Worm (Caenorhabditis elegans) whole organism, L3 larva: ENCODE results near the gene egl-43.

Experiments used
- R02D3.7 ChIP-seq: fragments of 150-350 bp; optimal IDR thresholded peaks from 2 replicates; lab custom pipeline; 2014; ENCODE audit warnings: missing biosample characterization, missing genetic modification characterization
- ZK546.5 ChIP-seq: sonication (generic microtip); optimal IDR thresholded peaks from 2 replicates; lab custom pipeline; 2017; ENCODE audit warnings: missing biosample characterization, missing genetic modification characterization
- ama-1 ChIP-seq: fragments of 150-350 bp; optimal IDR thresholded peaks from 2 replicates; lab custom pipeline; 2018
- ceh-28 ChIP-seq: fragments of 150-350 bp; optimal IDR thresholded peaks from 2 replicates; lab custom pipeline; 2014; ENCODE audit warnings: missing biosample characterization, missing genetic modification reagents, missing genetic modification characterization
- ceh-82 ChIP-seq: fragments of 150-350 bp; optimal IDR thresholded peaks from 2 replicates; lab custom pipeline; 2014; ENCODE audit warnings: missing biosample characterization, missing genetic modification characterization
- ceh-9 ChIP-seq: sonication (generic microtip); optimal IDR thresholded peaks from 2 replicates; lab custom pipeline; 2018; ENCODE audit warnings: missing biosample characterization, missing genetic modification characterization
- daf-12 ChIP-seq: fragments of 150-350 bp; optimal IDR thresholded peaks from 2 replicates; lab custom pipeline; 2014; ENCODE audit warnings: missing biosample characterization, missing genetic modification reagents, missing genetic modification characterization
- egl-27 ChIP-seq: sonication (generic microtip); optimal IDR thresholded peaks from 4 replicates; lab custom pipeline; 2017; ENCODE audit warnings: missing biosample characterization, missing genetic modification reagents, missing genetic modification characterization
- egl-5 ChIP-seq: fragments of 150-350 bp; optimal IDR thresholded peaks from 2 replicates; lab custom pipeline; 2017; ENCODE audit warnings: missing biosample characterization, missing genetic modification reagents, missing genetic modification characterization, inconsistent platforms
- elt-1 ChIP-seq: fragments of 150-350 bp; optimal IDR thresholded peaks from 2 replicates; lab custom pipeline; 2014; ENCODE audit warnings: missing biosample characterization, missing genetic modification characterization
- elt-2 ChIP-seq: sonication (generic microtip); optimal IDR thresholded peaks from 2 replicates; lab custom pipeline; 2016; ENCODE audit warnings: missing genetic modification reagents, mild to moderate bottlenecking, missing genetic modification characterization, missing compliant biosample characterization
- elt-3 ChIP-seq, 3 experiments: fragments of 150-350 bp in 1 of 3; sonication (generic microtip) in 2 of 3; optimal IDR thresholded peaks; 2 replicates in 2 of 3; 4 replicates in 1 of 3; lab custom pipeline; 2014 to 2017; ENCODE audit warnings: missing biosample characterization in 3 of 3, missing genetic modification characterization in 3 of 3
- fkh-10 ChIP-seq: sonication (generic microtip); optimal IDR thresholded peaks from 2 replicates; lab custom pipeline; 2017; ENCODE audit warnings: missing biosample characterization, missing genetic modification reagents, missing genetic modification characterization
- fkh-2 ChIP-seq: fragments of 150-350 bp; optimal IDR thresholded peaks from 2 replicates; lab custom pipeline; 2014; ENCODE audit warnings: missing biosample characterization, missing genetic modification reagents, missing genetic modification characterization
- fos-1 ChIP-seq: fragments of 150-350 bp; optimal IDR thresholded peaks from 2 replicates; lab custom pipeline; 2014; ENCODE audit warnings: missing biosample characterization, missing genetic modification characterization
- hmg-11 ChIP-seq: sonication (generic microtip); optimal IDR thresholded peaks from 2 replicates; lab custom pipeline; 2016; ENCODE audit warnings: missing genetic modification characterization, missing compliant biosample characterization
- lin-15B ChIP-seq: fragments of 150-350 bp; optimal IDR thresholded peaks from 2 replicates; lab custom pipeline; 2014; ENCODE audit warnings: missing biosample characterization, missing genetic modification characterization
- lin-39 ChIP-seq: fragments of 150-350 bp; optimal IDR thresholded peaks from 2 replicates; lab custom pipeline; 2018; ENCODE audit warnings: missing biosample characterization, missing genetic modification reagents, missing genetic modification characterization
- lsy-12 ChIP-seq: sonication (generic microtip); optimal IDR thresholded peaks from 2 replicates; lab custom pipeline; 2016; ENCODE audit warnings: mild to moderate bottlenecking, missing genetic modification characterization, missing compliant biosample characterization
- mdl-1 ChIP-seq: fragments of 150-350 bp; optimal IDR thresholded peaks from 2 replicates; lab custom pipeline; 2014; ENCODE audit warnings: missing biosample characterization, missing genetic modification characterization
- nfya-1 ChIP-seq: sonication (generic microtip); optimal IDR thresholded peaks from 2 replicates; lab custom pipeline; 2017; ENCODE audit warnings: missing genetic modification characterization, mild to moderate bottlenecking, missing compliant biosample characterization, antibody characterized with exemption, moderate library complexity; ENCODE audit not compliant: insufficient read depth
- nhr-11 ChIP-seq: fragments of 150-350 bp; optimal IDR thresholded peaks from 2 replicates; lab custom pipeline; 2014; ENCODE audit warnings: missing biosample characterization, missing genetic modification characterization
- nhr-23 ChIP-seq: fragments of 150-350 bp; optimal IDR thresholded peaks from 2 replicates; lab custom pipeline; 2014; ENCODE audit warnings: missing biosample characterization, missing genetic modification reagents, missing genetic modification characterization
- nhr-237 ChIP-seq: fragments of 150-350 bp; optimal IDR thresholded peaks from 2 replicates; lab custom pipeline; 2014; ENCODE audit warnings: missing biosample characterization, missing genetic modification characterization
- nhr-25 ChIP-seq: sonication (generic microtip); optimal IDR thresholded peaks from 2 replicates; lab custom pipeline; 2017; ENCODE audit warnings: missing biosample characterization, missing genetic modification characterization
- nhr-28 ChIP-seq: fragments of 150-350 bp; optimal IDR thresholded peaks from 2 replicates; lab custom pipeline; 2014; ENCODE audit warnings: missing biosample characterization, missing genetic modification characterization
- nhr-43 ChIP-seq: sonication (generic microtip); optimal IDR thresholded peaks from 2 replicates; lab custom pipeline; 2016; ENCODE audit warnings: mild to moderate bottlenecking, missing genetic modification characterization, missing compliant biosample characterization; ENCODE audit not compliant: poor library complexity, severe bottlenecking
- nhr-67 ChIP-seq: fragments of 150-350 bp; optimal IDR thresholded peaks from 2 replicates; lab custom pipeline; 2014; ENCODE audit warnings: missing biosample characterization, missing genetic modification characterization
- nhr-77 ChIP-seq: fragments of 150-350 bp; optimal IDR thresholded peaks from 2 replicates; lab custom pipeline; 2014; ENCODE audit warnings: missing biosample characterization, missing genetic modification characterization
- pha-4 ChIP-seq: fragments of 150-350 bp; optimal IDR thresholded peaks from 2 replicates; lab custom pipeline; 2014; ENCODE audit warnings: missing biosample characterization, missing genetic modification reagents, missing genetic modification characterization
- pqm-1 ChIP-seq: fragments of 150-350 bp; optimal IDR thresholded peaks from 2 replicates; lab custom pipeline; 2017; ENCODE audit warnings: missing biosample characterization, missing genetic modification characterization, inconsistent platforms
- skn-1 ChIP-seq: fragments of 150-350 bp; optimal IDR thresholded peaks from 2 replicates; lab custom pipeline; 2014; ENCODE audit warnings: missing biosample characterization, missing genetic modification characterization
- snpc-4 ChIP-seq: fragments of 150-350 bp; optimal IDR thresholded peaks from 2 replicates; lab custom pipeline; 2014; ENCODE audit warnings: missing biosample characterization, missing genetic modification characterization
- tbx-2 ChIP-seq: sonication (generic microtip); optimal IDR thresholded peaks from 2 replicates; lab custom pipeline; 2016; ENCODE audit warnings: mild to moderate bottlenecking, missing genetic modification characterization, missing compliant biosample characterization
- unc-39 ChIP-seq: sonication (generic microtip); optimal IDR thresholded peaks from 4 replicates; lab custom pipeline; 2017; ENCODE audit warnings: missing biosample characterization, missing genetic modification characterization
- unc-62 ChIP-seq: fragments of 150-350 bp; sonication (generic microtip); optimal IDR thresholded peaks from 4 replicates; lab custom pipeline; 2014; ENCODE audit warnings: missing biosample characterization, missing genetic modification reagents, missing genetic modification characterization
- zag-1 ChIP-seq: fragments of 150-350 bp; optimal IDR thresholded peaks from 2 replicates; lab custom pipeline; 2014; ENCODE audit warnings: missing biosample characterization, missing genetic modification characterization
- ztf-11 ChIP-seq: fragments of 150-350 bp; optimal IDR thresholded peaks from 2 replicates; lab custom pipeline; 2014; ENCODE audit warnings: missing biosample characterization, missing genetic modification characterization
- ztf-4 ChIP-seq: fragments of 150-350 bp; optimal IDR thresholded peaks from 2 replicates; lab custom pipeline; 2014; ENCODE audit warnings: missing biosample characterization, missing genetic modification characterization

egl-43 gene

DNA sequence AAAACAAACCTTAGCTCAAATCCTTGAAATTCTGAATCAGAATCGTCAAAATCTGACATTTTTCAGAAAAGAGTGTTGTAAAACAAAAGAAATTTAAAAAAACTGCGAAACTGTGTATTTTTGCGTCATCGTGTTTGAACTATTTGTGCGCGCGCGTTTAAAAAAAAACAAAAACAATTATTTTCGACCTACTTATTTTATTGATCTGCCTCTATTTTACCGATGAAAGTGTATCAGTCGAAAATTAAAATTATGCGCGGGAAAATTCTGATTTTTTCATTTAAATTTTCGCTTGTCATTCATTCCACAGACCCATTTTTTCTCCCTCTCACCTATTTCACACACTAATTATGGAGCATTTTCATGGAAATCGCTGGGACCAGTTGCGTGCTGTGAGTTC lies 16.1 kb upstream of the egl-43 start, which contains the start of the genes C05C10.7 and C05C10.5:
TSS of gene C05C10.7 (minus strand) at position 95 of the 400 bp plus-strand sequence.
TSS of gene C05C10.5 (plus strand) at position 164 of the 400 bp plus-strand sequence.
- TF ChIP-seq egl-5 (tag; lab: Kevin White, UChicago) (no peak), ceh-28 (tag; lab: Kevin White, UChicago) (no peak), nhr-28 (tag; lab: Kevin White, UChicago) (no peak), zag-1 (tag; lab: Kevin White, UChicago) (no peak), elt-3 (tag; optimal IDR thresholded peaks at IDR 0.05; lab: Kevin White, UChicago) (no peak), unc-39 (no peak)

DNA sequence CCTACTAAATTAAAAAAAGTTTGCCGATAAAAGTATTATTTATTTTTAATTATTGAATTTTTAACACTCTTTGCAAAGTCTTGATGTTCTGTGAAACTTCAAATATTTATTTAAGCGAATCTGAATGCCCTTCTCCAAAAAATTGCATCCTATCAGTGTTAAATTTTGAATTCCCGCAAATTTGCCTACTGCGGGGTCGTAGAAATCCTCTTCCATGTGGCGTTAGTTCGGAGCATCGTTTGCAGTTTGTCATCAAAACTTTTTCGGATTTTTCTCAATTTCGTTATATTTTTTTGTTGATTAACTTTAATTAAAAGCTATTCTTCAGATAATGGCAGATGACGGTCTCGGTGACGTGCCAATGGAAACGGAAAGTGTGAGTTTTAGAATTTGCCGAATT lies 14.6 kb upstream of the egl-43 start, which contains the start of gene ufd-3:
TSS of gene ufd-3 (plus strand) at position 324 of the 400 bp plus-strand sequence.
- TF ChIP-seq R02D3.7 (tag; lab: Kevin White, UChicago) = peak; percentile 65
- peak; percentile 37 for TF ChIP-seq hmg-11
- peak; percentile 81 for TF ChIP-seq lin-39 (tag; lab: Kevin White, UChicago)
- TF ChIP-seq ceh-28 (tag; lab: Kevin White, UChicago) = peak; percentile 46
- peak; percentile 70 for TF ChIP-seq snpc-4 (tag; lab: Kevin White, UChicago)
- peak; percentile 91 for TF ChIP-seq nfya-1 (tag; lab: Kevin White, UChicago)
- TF ChIP-seq skn-1 (tag; lab: Kevin White, UChicago) = peak; percentile 91
- TF ChIP-seq egl-5 (tag; lab: Kevin White, UChicago) = peak; percentile 23
- TF ChIP-seq tbx-2 (tag; lab: Kevin White, UChicago) = peak; percentile 14
- peak; percentile 94 for TF ChIP-seq lin-15B (tag; lab: Kevin White, UChicago)
- TF ChIP-seq nhr-11 (tag; lab: Kevin White, UChicago) = peak; percentile 72
- TF ChIP-seq nhr-67 (tag; lab: Kevin White, UChicago) = no peak
- no peak for TF ChIP-seq ceh-9 (tag; lab: Kevin White, UChicago)
- peak; percentile 29 for TF ChIP-seq elt-2 (tag; lab: Kevin White, UChicago)
- TF ChIP-seq nhr-23 = peak; percentile 89
- peak; percentile 76 for TF ChIP-seq nhr-25 (tag; lab: Kevin White, UChicago)
- TF ChIP-seq fkh-10 (GFP tag; lab: Kevin White, UChicago) = no peak
- TF ChIP-seq pqm-1 = peak; percentile 42
- peak; percentile 33 for TF ChIP-seq ama-1 (lab: Kevin White, UChicago)
- peak; percentile 39 for TF ChIP-seq lsy-12 (tag; lab: Kevin White, UChicago)
- peak; percentile 7 for TF ChIP-seq egl-27 (tag; lab: Kevin White, UChicago)
- TF ChIP-seq nhr-43 (tag; lab: Kevin White, UChicago) = peak; percentile 90
- no peak for TF ChIP-seq elt-1 (tag; lab: Kevin White, UChicago)
- no peak for TF ChIP-seq zag-1 (tag; lab: Kevin White, UChicago)
- TF ChIP-seq unc-62 (GFP tag; lab: Kevin White, UChicago) = no peak
- no peak for TF ChIP-seq nhr-237
- peak; percentile 96 for TF ChIP-seq pha-4 (tag; lab: Kevin White, UChicago)
- TF ChIP-seq ZK546.5 (tag; lab: Kevin White, UChicago) = no peak

DNA sequence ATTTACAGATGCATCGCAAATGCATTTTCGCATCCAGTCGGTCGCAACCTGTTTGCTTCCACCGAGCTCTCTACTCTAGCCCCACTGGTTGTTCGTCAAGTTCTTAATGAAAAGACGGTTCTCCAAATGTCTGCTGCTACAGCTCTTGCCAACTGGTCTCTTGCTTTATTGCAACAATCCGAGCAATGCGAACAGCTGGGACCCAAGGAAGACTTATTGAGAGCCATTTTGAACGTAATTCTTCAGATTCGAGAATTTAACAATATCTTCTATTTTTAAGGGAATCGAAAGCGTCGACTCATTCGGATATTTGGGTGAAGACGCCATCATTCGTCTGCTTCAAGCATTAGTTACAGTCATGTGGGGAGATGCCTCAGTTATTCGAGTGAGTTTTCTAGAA lies 11.7 kb upstream of the egl-43 start:
- TF ChIP-seq ceh-82 = no peak
- no peak for TF ChIP-seq lin-15B (tag; lab: Kevin White, UChicago)
- TF ChIP-seq nhr-77 = no peak
- TF ChIP-seq daf-12 (tag; lab: Kevin White, UChicago) = no peak
- no peak for TF ChIP-seq ZK546.5 (tag; lab: Kevin White, UChicago)
- no peak for TF ChIP-seq ztf-4 (tag; lab: Kevin White, UChicago)
- no peak for TF ChIP-seq nhr-237
- TF ChIP-seq mdl-1 (tag; lab: Kevin White, UChicago) = no peak
- TF ChIP-seq nfya-1 (tag; lab: Kevin White, UChicago) = no peak
- TF ChIP-seq R02D3.7 (tag; lab: Kevin White, UChicago) = no peak
- TF ChIP-seq unc-39 = no peak
- no peak for TF ChIP-seq lsy-12 (tag; lab: Kevin White, UChicago)
- no peak for TF ChIP-seq ceh-9 (tag; lab: Kevin White, UChicago)
- TF ChIP-seq fkh-10 (GFP tag; lab: Kevin White, UChicago) = no peak
- TF ChIP-seq ztf-11 (tag; lab: Kevin White, UChicago) = no peak
- no peak for TF ChIP-seq ama-1 (lab: Kevin White, UChicago)
- no peak for TF ChIP-seq fkh-2 (tag; lab: Kevin White, UChicago)
- no peak for TF ChIP-seq fos-1 (tag; lab: Kevin White, UChicago)
- TF ChIP-seq nhr-25 (tag; lab: Kevin White, UChicago) = no peak
